Fruit fly (Drosophila melanogaster) whole organism, embryonic: ENCODE measurements around the gene RSG7.

Source experiments
- Awh ChIP-seq: fragments of 200-800 bp; sonication (Bioruptor generic); IDR thresholded peaks from 2 replicates; pipeline ENCODE4, ENCODE4 v1.3.6; 2022; ENCODE audit warnings: missing biosample characterization, missing genetic modification characterization
- C15 ChIP-seq: fragments of 200-800 bp; sonication (Bioruptor generic); IDR thresholded peaks from 3 replicates; pipeline ENCODE4 v1.3.6; 2022; ENCODE audit warnings: missing biosample characterization, missing genetic modification characterization
- CG10654 ChIP-seq: fragments of 200-800 bp; sonication (Bioruptor generic); optimal IDR thresholded peaks from 2 replicates; lab custom pipeline; 2016; ENCODE audit warnings: missing biosample characterization, missing genetic modification characterization
- CG11398 ChIP-seq: fragments of 200-800 bp; sonication (Bioruptor generic); optimal IDR thresholded peaks from 2 replicates; lab custom pipeline; 2016; ENCODE audit warnings: missing biosample characterization, missing genetic modification characterization
- CG11696 ChIP-seq: fragments of 200-800 bp; sonication (Bioruptor generic); IDR thresholded peaks from 2 replicates; pipeline ENCODE4 v1.3.6; 2022; ENCODE audit warnings: missing biosample characterization, missing genetic modification characterization
- CG11723 ChIP-seq: fragments of 200-800 bp; sonication (Bioruptor generic); optimal IDR thresholded peaks from 2 replicates; lab custom pipeline; 2017; ENCODE audit warnings: missing biosample characterization, mild to moderate bottlenecking, missing genetic modification characterization
- CG12104 ChIP-seq: fragments of 200-800 bp; sonication (Bioruptor generic); optimal IDR thresholded peaks from 3 replicates; lab custom pipeline; 2016; ENCODE audit warnings: missing biosample characterization, missing genetic modification characterization
- CG12391 ChIP-seq: fragments of 200-800 bp; sonication (Bioruptor generic); optimal IDR thresholded peaks from 3 replicates; lab custom pipeline; 2018; ENCODE audit warnings: missing biosample characterization, mild to moderate bottlenecking, missing genetic modification characterization, moderate library complexity
- CG13287 ChIP-seq: fragments of 200-800 bp; sonication (Bioruptor generic); IDR thresholded peaks from 2 replicates; pipeline ENCODE4 v1.3.6; 2022; ENCODE audit warnings: missing biosample characterization, missing genetic modification characterization; ENCODE audit not compliant: partially characterized antibody
- CG15011 ChIP-seq: fragments of 200-800 bp; sonication (Bioruptor generic); optimal IDR thresholded peaks from 3 replicates; lab custom pipeline; 2018; ENCODE audit warnings: missing biosample characterization, mild to moderate bottlenecking, missing genetic modification characterization
- CG15601 ChIP-seq: fragments of 200-800 bp; sonication (Bioruptor generic); optimal IDR thresholded peaks from 3 replicates; lab custom pipeline; 2019; ENCODE audit warnings: missing biosample characterization, mild to moderate bottlenecking, missing genetic modification characterization, moderate library complexity
- CG1792 ChIP-seq: fragments of 200-800 bp; sonication (Bioruptor generic); optimal IDR thresholded peaks from 2 replicates; lab custom pipeline; 2016; ENCODE audit warnings: missing biosample characterization, missing genetic modification characterization
- CG30020 ChIP-seq: fragments of 200-800 bp; optimal IDR thresholded peaks from 2 replicates; lab custom pipeline; 2019; ENCODE audit warnings: missing biosample characterization, mild to moderate bottlenecking, missing genetic modification characterization, moderate library complexity
- CG4328 ChIP-seq: fragments of 200-800 bp; sonication (Bioruptor generic); optimal IDR thresholded peaks from 3 replicates; lab custom pipeline; 2017; ENCODE audit warnings: missing biosample characterization, missing genetic modification reagents, missing genetic modification characterization
- CG43689 ChIP-seq: fragments of 200-800 bp; sonication (Bioruptor generic); IDR thresholded peaks from 2 replicates; pipeline ENCODE4 v1.3.6; 2022; ENCODE audit warnings: missing biosample characterization, missing genetic modification characterization
- CG5180 ChIP-seq: fragments of 200-800 bp; sonication (Bioruptor generic); optimal IDR thresholded peaks from 3 replicates; lab custom pipeline; 2017; ENCODE audit warnings: missing biosample characterization, missing genetic modification characterization, mild to moderate bottlenecking, moderate library complexity, missing genetic modification reagents
- CG6654 ChIP-seq: fragments of 200-800 bp; sonication (Bioruptor generic); optimal IDR thresholded peaks from 2 replicates; lab custom pipeline; 2017; ENCODE audit warnings: missing biosample characterization, mild to moderate bottlenecking, missing genetic modification characterization
- CG7928 ChIP-seq: fragments of 200-800 bp; sonication (Bioruptor generic); optimal IDR thresholded peaks from 2 replicates; lab custom pipeline; 2017; ENCODE audit warnings: missing biosample characterization, mild to moderate bottlenecking, missing genetic modification characterization
- CG8944 ChIP-seq: fragments of 200-800 bp; sonication (Bioruptor generic); optimal IDR thresholded peaks from 3 replicates; lab custom pipeline; 2016; ENCODE audit warnings: missing biosample characterization, missing genetic modification characterization
- Dfd ChIP-seq, 2 experiments: fragments of >200 bp; optimal IDR thresholded peaks; 2 replicates each; lab custom pipeline; 2017; ENCODE audit warnings: missing biosample characterization in 2 of 2, missing genetic modification characterization in 2 of 2
- Dip2 ChIP-seq: fragments of 200-800 bp; sonication (Bioruptor generic); IDR thresholded peaks from 2 replicates; pipeline ENCODE4 v1.3.6; 2022; ENCODE audit warnings: missing biosample characterization, missing genetic modification characterization
- Gsc ChIP-seq: fragments of 200-800 bp; sonication (Bioruptor generic); IDR thresholded peaks from 2 replicates; pipeline ENCODE4 v1.3.6; 2022; ENCODE audit warnings: missing biosample characterization, missing genetic modification characterization
- Hr78 ChIP-seq, 2 experiments: fragments of 200-800 bp in 1 of 2; fragments of >200 bp in 1 of 2; sonication (Bioruptor generic) in 1 of 2; optimal IDR thresholded peaks; 2 replicates each; lab custom pipeline; 2017 to 2019; ENCODE audit warnings: missing biosample characterization in 2 of 2, missing genetic modification characterization in 2 of 2, mild to moderate bottlenecking in 1 of 2, moderate library complexity in 1 of 2
- Hsf ChIP-seq: fragments of 200-800 bp; sonication (Bioruptor generic); optimal IDR thresholded peaks from 3 replicates; lab custom pipeline; 2016; ENCODE audit warnings: missing biosample characterization, missing genetic modification characterization
- Lhr ChIP-seq: fragments of 200-800 bp; sonication (Bioruptor generic); optimal IDR thresholded peaks from 3 replicates; lab custom pipeline; 2017; ENCODE audit warnings: mild to moderate bottlenecking, missing biosample characterization, missing genetic modification reagents, missing genetic modification characterization
- Nf-YC ChIP-seq: fragments of 200-800 bp; optimal IDR thresholded peaks from 3 replicates; lab custom pipeline; 2019; ENCODE audit warnings: missing biosample characterization, mild to moderate bottlenecking, missing genetic modification characterization, moderate library complexity
- Ravus ChIP-seq: fragments of 200-800 bp; sonication (Bioruptor generic); IDR thresholded peaks from 2 replicates; pipeline ENCODE4 v1.3.6; 2022; ENCODE audit warnings: missing biosample characterization, missing genetic modification characterization
- Sox100B ChIP-seq: fragments of 200-800 bp; sonication (Bioruptor generic); optimal IDR thresholded peaks from 3 replicates; lab custom pipeline; 2018; ENCODE audit warnings: missing biosample characterization, mild to moderate bottlenecking, missing genetic modification characterization
- Sox102F ChIP-seq: fragments of 200-800 bp; sonication (Bioruptor generic); optimal IDR thresholded peaks from 2 replicates; lab custom pipeline; 2018; ENCODE audit warnings: missing biosample characterization, mild to moderate bottlenecking, missing genetic modification characterization, moderate library complexity
- Stat92E ChIP-seq, 3 experiments: fragments of >200 bp in 2 of 3; fragments of 200-800 bp in 1 of 3; sonication (Bioruptor generic) in 1 of 3; optimal IDR thresholded peaks; 2 replicates each; lab custom pipeline; 2017 to 2019; ENCODE audit warnings: missing biosample characterization in 3 of 3, missing genetic modification characterization in 3 of 3, mild to moderate bottlenecking in 1 of 3, moderate library complexity in 1 of 3
- TFAM ChIP-seq: fragments of 200-800 bp; sonication (Bioruptor generic); optimal IDR thresholded peaks from 2 replicates; lab custom pipeline; 2017; ENCODE audit warnings: missing biosample characterization, missing genetic modification characterization, inconsistent platforms
- al ChIP-seq: fragments of 200-800 bp; sonication (Bioruptor generic); IDR thresholded peaks from 2 replicates; pipeline ENCODE4 v1.3.6; 2022; ENCODE audit warnings: missing biosample characterization, missing genetic modification characterization
- amos ChIP-seq: fragments of 200-800 bp; sonication (Bioruptor generic); IDR thresholded peaks from 2 replicates; pipeline ENCODE4 v1.3.6; 2022; ENCODE audit warnings: missing biosample characterization, missing genetic modification characterization; ENCODE audit not compliant: partially characterized antibody
- ara ChIP-seq: fragments of 200-800 bp; sonication (Bioruptor generic); IDR thresholded peaks from 2 replicates; pipeline ENCODE4 v1.3.6; 2022; ENCODE audit warnings: missing biosample characterization, missing genetic modification characterization
- bsh ChIP-seq, 2 experiments: fragments of 200-800 bp; sonication (Bioruptor generic); optimal IDR thresholded peaks; 2 replicates each; lab custom pipeline; 2017 to 2018; ENCODE audit warnings: mild to moderate bottlenecking in 2 of 2, missing biosample characterization in 2 of 2, missing genetic modification characterization in 2 of 2, moderate library complexity in 1 of 2
- cas ChIP-seq: fragments of 200-800 bp; sonication (Bioruptor generic); IDR thresholded peaks from 2 replicates; pipeline ENCODE4 v1.3.6; 2022; ENCODE audit warnings: missing biosample characterization, missing genetic modification characterization
- ci ChIP-seq: fragments of 200-800 bp; sonication (Bioruptor generic); IDR thresholded peaks from 3 replicates; pipeline ENCODE4 v1.3.6; 2022; ENCODE audit warnings: missing biosample characterization, missing genetic modification characterization
- da ChIP-seq: fragments of 200-800 bp; sonication (Bioruptor generic); optimal IDR thresholded peaks from 2 replicates; lab custom pipeline; 2016; ENCODE audit warnings: missing biosample characterization, missing genetic modification characterization
- dmrt99B ChIP-seq: fragments of 200-800 bp; sonication (Bioruptor generic); optimal IDR thresholded peaks from 2 replicates; lab custom pipeline; 2018; ENCODE audit warnings: missing biosample characterization, mild to moderate bottlenecking, missing genetic modification characterization, moderate library complexity
- ems ChIP-seq: fragments of 200-800 bp; sonication (Bioruptor generic); optimal IDR thresholded peaks from 3 replicates; lab custom pipeline; 2016; ENCODE audit warnings: missing biosample characterization, missing genetic modification characterization
- gem ChIP-seq: fragments of 200-800 bp; sonication (Bioruptor generic); optimal IDR thresholded peaks from 2 replicates; lab custom pipeline; 2019; ENCODE audit warnings: missing biosample characterization, mild to moderate bottlenecking, missing genetic modification characterization, moderate library complexity
- grau ChIP-seq: fragments of 200-800 bp; optimal IDR thresholded peaks from 3 replicates; lab custom pipeline; 2019; ENCODE audit warnings: missing biosample characterization, mild to moderate bottlenecking, missing genetic modification characterization, moderate library complexity
- lmd ChIP-seq: fragments of 200-800 bp; sonication (Bioruptor generic); IDR thresholded peaks from 2 replicates; pipeline ENCODE4 v1.3.6; 2022; ENCODE audit warnings: missing biosample characterization, missing genetic modification characterization
- nerfin-1 ChIP-seq: fragments of 200-800 bp; sonication (Bioruptor generic); optimal IDR thresholded peaks from 3 replicates; lab custom pipeline; 2019; ENCODE audit warnings: missing biosample characterization, mild to moderate bottlenecking, missing genetic modification characterization, moderate library complexity
- pfk ChIP-seq: fragments of 200-800 bp; sonication (Bioruptor generic); optimal IDR thresholded peaks from 2 replicates; lab custom pipeline; 2018; ENCODE audit warnings: missing biosample characterization, mild to moderate bottlenecking, missing genetic modification characterization, moderate library complexity
- ro ChIP-seq: fragments of 200-800 bp; sonication (Bioruptor generic); IDR thresholded peaks from 2 replicates; pipeline ENCODE4 v1.3.6; 2022; ENCODE audit warnings: missing biosample characterization, missing genetic modification characterization
- schlank ChIP-seq: fragments of 200-800 bp; sonication (Bioruptor generic); optimal IDR thresholded peaks from 2 replicates; lab custom pipeline; 2018; ENCODE audit warnings: missing biosample characterization, mild to moderate bottlenecking, missing genetic modification characterization
- slp2 ChIP-seq: fragments of 200-800 bp; sonication (Bioruptor generic); optimal IDR thresholded peaks from 2 replicates; lab custom pipeline; 2016; ENCODE audit warnings: missing biosample characterization, missing genetic modification characterization
- stc ChIP-seq: fragments of 200-800 bp; sonication (Bioruptor generic); IDR thresholded peaks from 2 replicates; pipeline ENCODE4 v1.3.6; 2022; ENCODE audit warnings: missing biosample characterization, missing genetic modification characterization
- tna ChIP-seq: fragments of 200-800 bp; sonication (Bioruptor generic); IDR thresholded peaks from 2 replicates; pipeline ENCODE4 v1.3.6; 2022; ENCODE audit warnings: missing biosample characterization, missing genetic modification characterization; ENCODE audit not compliant: partially characterized antibody
- usp ChIP-seq: fragments of >200 bp; optimal IDR thresholded peaks from 2 replicates; lab custom pipeline; 2017; ENCODE audit warnings: missing biosample characterization, missing genetic modification characterization

The RSG7 gene

DNA sequence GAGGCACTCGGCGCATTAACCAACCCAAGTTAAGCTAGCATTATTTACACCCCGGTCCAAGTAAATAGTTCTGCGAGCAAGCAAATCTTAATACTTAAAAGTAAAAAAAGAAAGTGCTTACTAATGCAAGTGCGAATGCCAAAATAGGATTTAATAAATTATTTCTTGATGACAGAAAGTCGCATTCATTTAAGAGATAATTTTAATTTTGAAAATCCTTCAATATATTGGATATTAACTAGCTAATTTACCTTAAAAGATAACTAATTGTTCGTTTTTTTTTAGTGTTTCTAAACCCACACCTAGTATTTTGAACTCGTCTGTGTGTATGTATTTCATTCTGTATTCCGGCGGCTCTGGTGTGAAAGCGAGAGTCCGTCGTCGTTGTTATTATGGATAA, 10.5 kb upstream of the RSG7 start (continued):
- TF ChIP-seq Nf-YC (tag; lab: Kevin White, UChicago) (peak; percentile 14), slp2 (no peak), tna (GFP tag; lab: Robert Waterston, UW) (no peak), Lhr (no peak), dmrt99B (tag; lab: Kevin White, UChicago) (peak; percentile 81), CG7928 (GFP tag; lab: Kevin White, UChicago) (no peak), CG15601 (tag; lab: Kevin White, UChicago) (peak; percentile 39), CG12391 (tag; lab: Kevin White, UChicago) (peak; percentile 56), CG1792 (GFP tag; lab: Kevin White, UChicago) (no peak), CG30020 (tag; lab: Kevin White, UChicago) (no peak), bsh (GFP tag; optimal IDR thresholded peaks at IDR 0.05; lab: Kevin White, UChicago) (peak in 1 of 2 experiments; percentile 54), CG13287 (no peak), C15 (GFP tag; lab: Robert Waterston, UW) (no peak), Ravus (GFP tag; lab: Robert Waterston, UW) (no peak; the same call in 1 of the 2 replicates), schlank (tag; lab: Kevin White, UChicago) (no peak), CG5180 (GFP tag; lab: Kevin White, UChicago) (peak; percentile 37), CG8944 (no peak), Dfd (GFP tag; optimal IDR thresholded peaks at IDR 0.05; lab: Kevin White, UChicago) (no peak), Hsf (GFP tag; lab: Kevin White, UChicago) (peak; percentile 43), pfk (no peak), stc (GFP tag; lab: Robert Waterston, UW) (peak; percentile 52), CG11398 (GFP tag; lab: Kevin White, UChicago) (no peak), da (no peak), ro (GFP tag; lab: Robert Waterston, UW) (no peak), cas (GFP tag; lab: Robert Waterston, UW) (no peak), amos (GFP tag; lab: Robert Waterston, UW) (no peak), Sox102F (GFP tag; lab: Kevin White, UChicago) (peak; percentile 73), Dip2 (GFP tag; lab: Robert Waterston, UW) (no peak), TFAM (GFP tag; lab: Kevin White, UChicago) (no peak), lmd (GFP tag; lab: Robert Waterston, UW) (peak; percentile 46), CG15011 (GFP tag; lab: Kevin White, UChicago) (no peak), CG43689 (no peak), gem (tag; lab: Kevin White, UChicago) (peak; percentile 77), usp (no peak), CG6654 (GFP tag; lab: Kevin White, UChicago) (peak; percentile 6), nerfin-1 (tag; lab: Kevin White, UChicago) (peak; percentile 47), Gsc (GFP tag; lab: Robert Waterston, UW) (no peak), Sox100B (peak; percentile 77), grau (tag; lab: Kevin White, UChicago) (peak; percentile 63), Stat92E (GFP tag; optimal IDR thresholded peaks at IDR 0.05; lab: Kevin White, UChicago) (no peak), Awh (GFP tag; lab: Robert Waterston, UW) (peak; percentile 15; the same call in 1 of the 2 replicates), ems (GFP tag; lab: Kevin White, UChicago) (no peak), al (GFP tag; lab: Robert Waterston, UW) (no peak), ara (no peak), CG11723 (GFP tag; lab: Kevin White, UChicago) (peak; percentile 23), CG4328 (GFP tag; lab: Kevin White, UChicago) (peak; percentile 12), CG12104 (GFP tag; lab: Kevin White, UChicago) (peak; percentile 36), ci (GFP tag; lab: Robert Waterston, UW) (0 out of 3 replicates have a peak, but pooled peaks have one; percentile 38), Hr78 (GFP tag; optimal IDR thresholded peaks at IDR 0.05; lab: Kevin White, UChicago) (peak in 1 of 2 experiments; percentile 7), CG10654 (GFP tag; lab: Kevin White, UChicago) (peak; percentile 26), CG11696 (GFP tag; lab: Robert Waterston, UW) (peak; percentile 59)
